Fruit fly (Drosophila melanogaster) whole organism, wandering third instar larva: ENCODE measurements around the gene CG4382.

ENCODE experiments used
- Abd-B ChIP-seq: fragments of >200 bp; optimal IDR thresholded peaks from 2 replicates; lab custom pipeline; 2017; ENCODE audit warnings: missing biosample characterization, missing genetic modification characterization
- CG32264 ChIP-seq: fragments of 200-800 bp; sonication (Bioruptor generic); optimal IDR thresholded peaks from 2 replicates; lab custom pipeline; 2016; ENCODE audit warnings: missing biosample characterization, missing genetic modification characterization
- CG9705 ChIP-seq: fragments of 200-800 bp; sonication (Bioruptor generic); optimal IDR thresholded peaks from 2 replicates; lab custom pipeline; 2018; ENCODE audit warnings: missing biosample characterization, mild to moderate bottlenecking, missing genetic modification characterization
- CrebA ChIP-seq: fragments of 200-800 bp; sonication (Bioruptor generic); optimal IDR thresholded peaks from 2 replicates; lab custom pipeline; 2016; ENCODE audit warnings: missing biosample characterization, mild to moderate bottlenecking, missing genetic modification characterization, borderline replicate concordance
- Dfd ChIP-seq: fragments of >200 bp; optimal IDR thresholded peaks from 2 replicates; lab custom pipeline; 2017; ENCODE audit warnings: missing biosample characterization, missing genetic modification characterization
- Dif ChIP-seq: fragments of 200-275, 200-300 bp; sonication (Bioruptor generic); optimal IDR thresholded peaks from 2 replicates; lab custom pipeline; 2018; ENCODE audit warnings: missing biosample characterization, missing genetic modification characterization; ENCODE audit not compliant: partially characterized antibody
- GATAd ChIP-seq: sonication (Bioruptor generic); optimal IDR thresholded peaks from 2 replicates; lab custom pipeline; 2016; ENCODE audit warnings: missing biosample characterization, missing genetic modification characterization
- HLH106 ChIP-seq: fragments of 200-800 bp; optimal IDR thresholded peaks from 3 replicates; lab custom pipeline; 2019; ENCODE audit warnings: missing biosample characterization, mild to moderate bottlenecking, missing genetic modification characterization, moderate library complexity
- Hnf4 ChIP-seq: fragments of 200-800 bp; sonication (Bioruptor generic); optimal IDR thresholded peaks from 2 replicates; lab custom pipeline; 2016; ENCODE audit warnings: missing biosample characterization, mild to moderate bottlenecking, missing genetic modification characterization
- Hr83 ChIP-seq: fragments of 200-300 bp; sonication (Bioruptor generic); optimal IDR thresholded peaks from 2 replicates; lab custom pipeline; 2016; ENCODE audit warnings: missing biosample characterization, mild to moderate bottlenecking, missing genetic modification characterization, moderate library complexity; ENCODE audit not compliant: poor library complexity, severe bottlenecking
- Jra ChIP-seq: sonication (Bioruptor generic); optimal IDR thresholded peaks from 2 replicates; lab custom pipeline; 2016; ENCODE audit warnings: missing biosample characterization, missing genetic modification characterization
- Myc ChIP-seq: fragments of >200 bp; optimal IDR thresholded peaks from 2 replicates; lab custom pipeline; 2017
- N ChIP-seq: fragments of >200 bp; optimal IDR thresholded peaks from 2 replicates; lab custom pipeline; 2018; ENCODE audit warnings: missing biosample characterization, missing external identifiers, missing genetic modification characterization
- OdsH ChIP-seq: fragments of 200-800 bp; sonication (Bioruptor generic); optimal IDR thresholded peaks from 2 replicates; lab custom pipeline; 2016; ENCODE audit warnings: missing biosample characterization, mild to moderate bottlenecking, missing genetic modification characterization
- Rel ChIP-seq, 2 experiments: fragments of 200-800 bp; sonication (Bioruptor generic) in 1 of 2; optimal IDR thresholded peaks; 2 replicates in 1 of 2; 3 replicates in 1 of 2; lab custom pipeline; 2016 to 2019; ENCODE audit warnings: mild to moderate bottlenecking in 2 of 2, missing biosample characterization in 2 of 2, missing genetic modification characterization in 2 of 2, moderate library complexity in 1 of 2
- Sp1 ChIP-seq: fragments of 200-800 bp; sonication (Bioruptor generic); optimal IDR thresholded peaks from 3 replicates; lab custom pipeline; 2019; ENCODE audit warnings: missing biosample characterization, mild to moderate bottlenecking, missing genetic modification characterization, moderate library complexity
- Vsx2 ChIP-seq: fragments of 200-300, 225-300 bp; sonication (Bioruptor generic); optimal IDR thresholded peaks from 2 replicates; lab custom pipeline; 2018; ENCODE audit warnings: missing biosample characterization, missing genetic modification characterization; ENCODE audit not compliant: partially characterized antibody
- br ChIP-seq: fragments of 200-800 bp; sonication (Bioruptor generic); optimal IDR thresholded peaks from 2 replicates; lab custom pipeline; 2016; ENCODE audit warnings: missing biosample characterization, missing genetic modification characterization
- brk ChIP-seq: fragments of 200-800 bp; sonication (Bioruptor generic); optimal IDR thresholded peaks from 2 replicates; lab custom pipeline; 2016; ENCODE audit warnings: missing biosample characterization, mild to moderate bottlenecking, missing genetic modification characterization
- dl ChIP-seq, 2 experiments: fragments of 175-275, 200-275 bp in 1 of 2; fragments of 200-275 bp in 1 of 2; sonication (Bioruptor generic); optimal IDR thresholded peaks; lab custom pipeline; 2018; ENCODE audit warnings: mild to moderate bottlenecking in 2 of 2, missing biosample characterization in 2 of 2, missing genetic modification characterization in 2 of 2, moderate library complexity in 2 of 2; ENCODE audit not compliant: partially characterized antibody in 2 of 2, insufficient read depth in 1 of 2
- dmrt93B ChIP-seq: fragments of 200-800 bp; sonication (Bioruptor generic); optimal IDR thresholded peaks from 2 replicates; lab custom pipeline; 2018; ENCODE audit warnings: missing biosample characterization, mild to moderate bottlenecking, missing genetic modification characterization
- dsf ChIP-seq: sonication (Bioruptor generic); optimal IDR thresholded peaks from 2 replicates; lab custom pipeline; 2016; ENCODE audit warnings: missing biosample characterization, missing genetic modification characterization, borderline replicate concordance
- foxo ChIP-seq, 2 experiments: fragments of 200-800 bp; sonication (Bioruptor generic); optimal IDR thresholded peaks; 2 replicates in 1 of 2; 3 replicates in 1 of 2; lab custom pipeline; 2016 to 2017; ENCODE audit warnings: missing biosample characterization in 2 of 2, missing genetic modification characterization in 2 of 2
- fru ChIP-seq: fragments of 200-800 bp; sonication (Bioruptor generic); optimal IDR thresholded peaks from 3 replicates; lab custom pipeline; 2016; ENCODE audit warnings: missing biosample characterization, mild to moderate bottlenecking, missing genetic modification characterization
- h ChIP-seq: fragments of 200-800 bp; sonication (Bioruptor generic); optimal IDR thresholded peaks from 3 replicates; lab custom pipeline; 2016; ENCODE audit warnings: missing biosample characterization, mild to moderate bottlenecking, missing genetic modification characterization
- jim ChIP-seq: fragments of 175-275, 200-325 bp; sonication (Bioruptor generic); optimal IDR thresholded peaks from 2 replicates; lab custom pipeline; 2016; ENCODE audit warnings: missing biosample characterization, mild to moderate bottlenecking, missing genetic modification characterization
- psq ChIP-seq: fragments of 200-800 bp; sonication (Bioruptor generic); optimal IDR thresholded peaks from 3 replicates; lab custom pipeline; 2017; ENCODE audit warnings: missing biosample characterization, mild to moderate bottlenecking, missing genetic modification characterization, moderate library complexity
- rgr ChIP-seq: fragments of 200-800 bp; sonication (Bioruptor generic); optimal IDR thresholded peaks from 3 replicates; lab custom pipeline; 2016; ENCODE audit warnings: missing biosample characterization, mild to moderate bottlenecking, missing genetic modification characterization
- sage ChIP-seq: fragments of 200-800 bp; sonication (Bioruptor generic); optimal IDR thresholded peaks from 2 replicates; lab custom pipeline; 2016; ENCODE audit warnings: missing biosample characterization, mild to moderate bottlenecking, missing genetic modification characterization
- sv ChIP-seq: fragments of 200-800 bp; sonication (Bioruptor generic); optimal IDR thresholded peaks from 3 replicates; lab custom pipeline; 2016; ENCODE audit warnings: missing biosample characterization, missing genetic modification characterization
- usp ChIP-seq: fragments of >200 bp; optimal IDR thresholded peaks from 2 replicates; lab custom pipeline; 2017; ENCODE audit warnings: missing biosample characterization, missing genetic modification characterization
- woc ChIP-seq: sonication (Bioruptor generic); optimal IDR thresholded peaks from 2 replicates; lab custom pipeline; 2016; ENCODE audit warnings: missing biosample characterization, mild to moderate bottlenecking, missing genetic modification characterization

Gene CG4382

DNA sequence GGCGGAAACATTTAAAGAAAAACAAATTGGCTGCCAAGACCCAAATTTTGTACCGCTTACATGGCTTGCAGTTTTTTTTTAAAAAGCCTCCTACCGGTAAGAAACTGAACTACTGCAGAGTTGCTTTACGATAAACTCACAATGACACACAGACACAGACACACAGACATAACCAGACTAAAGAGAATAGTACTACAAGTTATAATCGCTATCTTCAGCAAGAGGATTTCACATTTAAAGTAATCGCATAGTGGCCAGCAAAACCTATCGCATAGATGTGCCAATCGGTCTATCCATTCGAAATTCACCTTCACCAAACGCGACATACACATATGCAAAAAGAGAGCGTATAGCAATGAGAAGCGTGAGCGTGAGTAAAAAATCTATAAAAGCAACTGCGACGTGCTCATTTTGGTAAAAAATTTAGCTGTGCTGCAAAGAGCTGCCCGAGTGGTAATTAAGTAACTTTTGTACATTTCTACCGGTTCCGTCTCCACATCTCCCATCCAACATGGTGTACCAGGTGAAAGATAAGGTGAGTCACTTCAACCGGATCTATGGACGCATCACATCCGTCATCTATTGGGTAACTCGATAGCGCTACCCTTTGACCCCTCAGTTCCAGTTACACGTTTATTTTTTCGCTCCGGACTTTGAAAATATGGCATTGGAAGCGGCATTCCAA, 12.5 kb upstream of the CG4382 start, which contains the start of gene Trx2:
Gene Trx2, plus strand, starts transcription at position 161 of the 685 bp plus-strand sequence.
- TF ChIP-seq Hr83 (GFP tag; lab: Kevin White, UChicago) (peak; percentile 64), rgr (peak; percentile 47), CG9705 (no peak), br (peak; percentile 2), psq (GFP tag; lab: Kevin White, UChicago) (peak; percentile 1), Jra (GFP tag; lab: Kevin White, UChicago) (peak; percentile 66), fru (GFP tag; lab: Kevin White, UChicago) (peak; percentile 35), usp (no peak), CG32264 (no peak), Myc (lab: Kevin White, UChicago) (peak; percentile 85), Dif (peak; percentile 81), foxo (GFP tag; optimal IDR thresholded peaks at IDR 0.05; lab: Kevin White, UChicago) (peak in 1 of 2 experiments; percentile 41), HLH106 (tag; lab: Kevin White, UChicago) (no peak), OdsH (GFP tag; lab: Kevin White, UChicago) (peak; percentile 42), sv (no peak), h (GFP tag; lab: Kevin White, UChicago) (peak; percentile 47), Vsx2 (GFP tag; lab: Kevin White, UChicago) (peak; percentile 84), dl (GFP tag; optimal IDR thresholded peaks at IDR 0.05; lab: Kevin White, UChicago; ENCODE audit: insufficient read depth in 1 of 2, partially characterized antibody in 2 of 2) (peak; percentile 58 to 76), woc (GFP tag; lab: Kevin White, UChicago) (no peak), Sp1 (GFP tag; lab: Kevin White, UChicago) (peak; percentile 33), Rel (GFP tag; optimal IDR thresholded peaks at IDR 0.05; lab: Kevin White, UChicago) (no peak), Rel (tag; optimal IDR thresholded peaks at IDR 0.05; lab: Kevin White, UChicago) (peak; percentile 59)
- TF ChIP-seq, all 38 proteins: peak for 15

DNA sequence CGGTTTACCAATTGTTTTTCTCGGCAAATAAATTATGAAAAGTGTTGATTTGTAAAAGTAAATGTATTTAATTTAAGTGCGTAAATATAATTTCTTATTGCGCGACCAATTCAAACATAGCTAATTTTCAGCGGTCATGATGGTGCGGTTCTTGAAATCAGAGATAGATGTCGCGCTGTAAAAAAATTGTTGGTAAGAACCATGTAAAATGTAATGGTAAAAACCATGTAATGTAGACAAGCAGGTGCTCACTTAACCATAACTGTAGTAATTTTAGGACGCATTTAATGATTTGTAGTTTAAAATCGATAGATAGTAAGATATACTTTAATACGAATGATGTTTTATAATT, 12.0 kb upstream of the CG4382 start:
- TF ChIP-seq GATAd (GFP tag; lab: Kevin White, UChicago) = no peak
- TF ChIP-seq Abd-B (GFP tag; lab: Kevin White, UChicago) = no peak
- TF ChIP-seq Hnf4 (GFP tag; lab: Kevin White, UChicago) = no peak
- TF ChIP-seq dsf (GFP tag; lab: Kevin White, UChicago) = no peak
- no peak for TF ChIP-seq OdsH (GFP tag; lab: Kevin White, UChicago)
- TF ChIP-seq Rel (GFP tag; optimal IDR thresholded peaks at IDR 0.05; lab: Kevin White, UChicago) = no peak
- TF ChIP-seq Rel (tag; optimal IDR thresholded peaks at IDR 0.05; lab: Kevin White, UChicago) = no peak
- TF ChIP-seq dl (GFP tag; optimal IDR thresholded peaks at IDR 0.05; lab: Kevin White, UChicago; ENCODE audit: insufficient read depth in 1 of 2, partially characterized antibody in 2 of 2) = no peak
- no peak for TF ChIP-seq br
- TF ChIP-seq HLH106 (tag; lab: Kevin White, UChicago) = no peak
- TF ChIP-seq Dfd = no peak
- no peak for TF ChIP-seq jim (GFP tag; lab: Kevin White, UChicago)
- no peak for TF ChIP-seq CrebA
- TF ChIP-seq Sp1 (GFP tag; lab: Kevin White, UChicago) = no peak
- TF ChIP-seq brk (GFP tag; lab: Kevin White, UChicago) = no peak
- TF ChIP-seq psq (GFP tag; lab: Kevin White, UChicago) = no peak
- no peak for TF ChIP-seq sage (GFP tag; lab: Kevin White, UChicago)
- TF ChIP-seq Dif = no peak
- no peak for TF ChIP-seq dmrt93B

DNA sequence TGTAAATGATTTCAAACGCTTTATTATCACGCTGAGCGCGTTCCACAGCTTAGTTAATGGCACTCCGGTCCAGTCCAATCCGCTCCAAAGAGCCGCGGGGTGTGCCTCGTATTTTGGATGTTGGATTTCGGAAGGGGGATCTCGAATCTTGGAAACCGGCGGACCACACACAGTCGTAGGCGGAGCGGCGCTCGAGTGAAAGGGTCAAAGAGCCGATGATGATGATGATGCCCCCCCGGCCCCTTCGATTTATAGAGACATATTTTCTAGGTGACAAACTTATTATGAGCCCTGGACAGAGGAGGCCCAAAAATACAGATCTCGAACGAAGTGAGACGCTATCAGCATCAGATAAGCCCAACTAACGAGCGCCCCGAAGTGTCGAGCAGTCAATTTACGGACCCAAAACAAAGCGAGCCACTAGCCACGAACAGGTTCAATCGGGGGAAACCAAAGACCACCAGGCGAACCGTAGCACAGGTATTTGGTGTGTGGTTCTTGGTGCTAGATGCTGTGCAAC, 8.7 kb upstream of the CG4382 start:
- TF ChIP-seq sv (no peak), jim (GFP tag; lab: Kevin White, UChicago) (no peak), Vsx2 (GFP tag; lab: Kevin White, UChicago) (no peak), N (GFP tag; lab: Kevin White, UChicago) (no peak), HLH106 (tag; lab: Kevin White, UChicago) (no peak), dsf (GFP tag; lab: Kevin White, UChicago) (no peak), rgr (no peak)
- TF ChIP-seq, all 38 proteins: peak for 0
